Fruit fly (Drosophila melanogaster): ENCODE measurements around the gene pns.

Gene pns

DNA sequence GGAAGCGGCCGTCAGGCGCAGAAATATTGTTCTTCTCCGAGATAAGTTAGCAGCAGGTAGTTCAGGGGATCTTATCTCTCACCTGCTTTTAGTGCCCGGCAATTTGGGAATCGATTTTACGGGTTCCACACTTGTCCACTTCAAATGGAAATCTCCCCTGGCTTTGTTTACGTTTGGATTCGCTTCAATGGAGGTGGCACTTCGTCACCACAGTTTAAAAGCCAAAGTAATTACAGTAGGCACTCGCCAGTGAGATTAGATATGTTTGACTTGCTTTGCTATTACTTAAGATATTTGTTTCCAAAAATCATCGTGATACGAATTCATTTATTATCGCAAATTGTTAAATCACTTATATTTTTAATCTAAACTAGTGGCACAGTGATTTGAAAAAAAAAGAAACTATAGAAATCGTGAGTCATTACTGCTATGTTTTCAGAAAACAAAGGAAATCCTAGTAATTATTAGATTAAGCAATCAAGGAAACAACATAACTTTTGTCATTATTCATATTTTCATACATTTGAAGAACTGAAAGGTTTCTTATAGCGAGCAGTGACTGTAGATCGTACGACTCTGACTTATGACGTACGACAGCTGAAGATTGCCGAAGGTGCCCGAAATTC lies 11.5 kb downstream of the pns start (continued):
- TF ChIP-seq CG4820 (GFP tag; optimal IDR thresholded peaks at IDR 0.05) = peak; percentile 37
- TF ChIP-seq CG5953 (GFP tag; IDR thresholded peaks at IDR 0.05) = no peak
- TF ChIP-seq gsb-n (tag; optimal IDR thresholded peaks at IDR 0.05) = no peak
- TF ChIP-seq CG10366 (GFP tag; IDR thresholded peaks at IDR 0.05) = peak; percentile 45
- peak; percentile 20; the same call in 1 of the 2 replicates for TF ChIP-seq CG3847 (GFP tag; IDR thresholded peaks at IDR 0.05)
- peak; percentile 22 for TF ChIP-seq CG18764 (GFP tag; optimal IDR thresholded peaks at IDR 0.05)
- peak; percentile 19 for TF ChIP-seq CG8281 (tag; optimal IDR thresholded peaks at IDR 0.05)
- peak; percentile 25 for TF ChIP-seq CG4328 (GFP tag; optimal IDR thresholded peaks at IDR 0.05)
- peak; percentile 52 for TF ChIP-seq phol (tag; optimal IDR thresholded peaks at IDR 0.05)
- peak; percentile 77 for TF ChIP-seq sens (GFP tag)
- no peak for TF ChIP-seq gt (GFP tag; IDR thresholded peaks at IDR 0.05)
- TF ChIP-seq cato (GFP tag; optimal IDR thresholded peaks at IDR 0.05; ENCODE audit: borderline replicate concordance) = peak; percentile 13
- 0 out of 2 replicates have a peak, but pooled peaks have one; percentile 13 for TF ChIP-seq Rx (GFP tag; IDR thresholded peaks at IDR 0.05)
- 0 out of 2 replicates have a peak, but pooled peaks have one; percentile 17 for TF ChIP-seq Oaz (GFP tag; IDR thresholded peaks at IDR 0.05)
- no peak for TF ChIP-seq ac (GFP tag; optimal IDR thresholded peaks at IDR 0.05)
- TF ChIP-seq CG16863 (GFP tag; optimal IDR thresholded peaks at IDR 0.05) = peak; percentile 57
- TF ChIP-seq CG2116 (GFP tag; optimal IDR thresholded peaks at IDR 0.05) = peak; percentile 22
- TF ChIP-seq Adf1 (GFP tag; IDR thresholded peaks at IDR 0.05) = no peak
- TF ChIP-seq Hr3 (GFP tag; optimal IDR thresholded peaks at IDR 0.05) = peak; percentile 53
- peak; percentile 62 for TF ChIP-seq mam (GFP tag; optimal IDR thresholded peaks at IDR 0.05)
- TF ChIP-seq ind (GFP tag; optimal IDR thresholded peaks at IDR 0.05) = peak; percentile 62
- TF ChIP-seq ab (GFP tag; optimal IDR thresholded peaks at IDR 0.05) = no peak
- TF ChIP-seq bowl (GFP tag; IDR thresholded peaks at IDR 0.05) = no peak
- peak; percentile 21 for TF ChIP-seq MTF-1 (GFP tag; optimal IDR thresholded peaks at IDR 0.05; ENCODE audit: borderline replicate concordance)
- peak; percentile 17; the same call in 1 of the 2 replicates for TF ChIP-seq Taf1 (GFP tag; IDR thresholded peaks at IDR 0.05)
- TF ChIP-seq Awh (GFP tag; IDR thresholded peaks at IDR 0.05) = no peak
- TF ChIP-seq Xrp1 (GFP tag; IDR thresholded peaks at IDR 0.05) = peak; percentile 46; the same call in 1 of the 2 replicates
- peak; percentile 33 for TF ChIP-seq cad (GFP tag; optimal IDR thresholded peaks at IDR 0.05)
- no peak for TF ChIP-seq peb (GFP tag; IDR thresholded peaks at IDR 0.05)
- TF ChIP-seq odd (GFP tag; optimal IDR thresholded peaks at IDR 0.05) = peak; percentile 50
- peak; percentile 38; the same call in 1 of the 2 replicates for TF ChIP-seq Ada2b (GFP tag; IDR thresholded peaks at IDR 0.05)
- TF ChIP-seq wdn (GFP tag; IDR thresholded peaks at IDR 0.05) = peak; percentile 10; the same call in 1 of the 2 replicates
- no peak for TF ChIP-seq hb (GFP tag; IDR thresholded peaks at IDR 0.05; ENCODE audit: partially characterized antibody)
- peak; percentile 43 for TF ChIP-seq CG1602 (GFP tag; optimal IDR thresholded peaks at IDR 0.05)
- peak; percentile 81 for TF ChIP-seq gem (tag; optimal IDR thresholded peaks at IDR 0.05)
- peak; percentile 21 for TF ChIP-seq corto (GFP tag; optimal IDR thresholded peaks at IDR 0.05)
- no peak for TF ChIP-seq Doc2 (GFP tag; IDR thresholded peaks at IDR 0.05)
- TF ChIP-seq Hand (GFP tag; optimal IDR thresholded peaks at IDR 0.05) = peak; percentile 67
- peak; percentile 59; the same call in 1 of the 2 replicates for TF ChIP-seq lmd (GFP tag; IDR thresholded peaks at IDR 0.05)
- peak; percentile 24 for TF ChIP-seq Atf-2 (GFP tag; optimal IDR thresholded peaks at IDR 0.05)

DNA sequence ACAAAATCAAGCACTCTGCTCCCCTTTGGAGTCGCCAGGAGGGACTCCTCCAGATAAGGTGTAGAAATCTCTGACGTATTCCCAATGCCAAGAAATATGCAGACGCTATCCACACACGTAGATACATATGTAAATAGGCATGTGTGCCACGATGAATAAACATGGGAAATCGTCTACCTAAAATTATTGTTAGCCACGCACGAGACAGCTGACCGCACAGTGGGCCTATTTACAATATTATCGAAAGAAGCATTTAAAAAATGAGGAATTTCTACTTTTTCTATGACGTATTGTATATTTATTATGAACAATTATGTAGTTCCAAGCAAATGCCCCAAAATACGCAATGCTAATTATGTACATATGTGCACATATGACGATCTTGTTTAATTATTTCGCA lies 12.2 kb downstream of the pns start:
- TF ChIP-seq BtbVII (GFP tag; optimal IDR thresholded peaks at IDR 0.05) (peak; percentile 32), CG34422 (GFP tag; IDR thresholded peaks at IDR 0.05) (peak; percentile 18; the same call in 1 of the 3 replicates), CoRest (tag; optimal IDR thresholded peaks at IDR 0.05) (peak; percentile 25), org-1 (GFP tag; optimal IDR thresholded peaks at IDR 0.05) (no peak), jing (GFP tag; optimal IDR thresholded peaks at IDR 0.05) (no peak), knrl (GFP tag; IDR thresholded peaks at IDR 0.05; ENCODE audit: partially characterized antibody) (no peak), gce (GFP tag; IDR thresholded peaks at IDR 0.05) (no peak), CG9215 (GFP tag; IDR thresholded peaks at IDR 0.05) (peak; percentile 30; the same call in 1 of the 2 replicates), run (tag; optimal IDR thresholded peaks at IDR 0.05) (no peak), insv (GFP tag; optimal IDR thresholded peaks at IDR 0.05) (no peak), CG12391 (tag; optimal IDR thresholded peaks at IDR 0.05) (peak; percentile 1), Dref (GFP tag; IDR thresholded peaks at IDR 0.05) (no peak), tup (GFP tag; optimal IDR thresholded peaks at IDR 0.05) (no peak), Doc2 (GFP tag; IDR thresholded peaks at IDR 0.05) (no peak)

All from whole organism, embryonic.